Worm (Caenorhabditis elegans) whole organism, dauer: ENCODE results near the gene cdc-48.2.

Source experiments
- unc-62 ChIP-seq: sonication (generic microtip); optimal IDR thresholded peaks from 2 replicates; lab custom pipeline; 2017; ENCODE audit warnings: missing biosample characterization, missing genetic modification reagents, missing genetic modification characterization

The cdc-48.2 gene

DNA sequence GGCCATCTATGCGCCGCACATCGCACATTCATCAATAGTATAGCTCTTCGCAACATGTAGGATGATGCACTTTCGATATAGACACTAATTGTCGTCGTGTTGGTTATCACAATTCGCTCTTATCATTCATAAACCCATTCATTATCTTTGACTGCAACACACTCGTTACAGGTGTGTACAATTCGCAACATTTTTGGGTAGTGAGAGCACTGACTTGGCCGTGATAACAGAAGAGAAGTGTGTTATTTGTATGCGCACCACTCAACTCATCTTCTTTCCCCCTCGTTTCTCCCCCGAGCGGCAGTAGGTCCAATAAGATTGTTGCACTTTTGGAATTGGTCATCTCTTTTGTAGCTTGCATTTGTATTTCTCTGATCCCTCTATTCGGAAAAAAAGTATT, 11.0 kb upstream of the cdc-48.2 start:
- TF ChIP-seq unc-62 (GFP tag; lab: Kevin White, UChicago): no peak

DNA sequence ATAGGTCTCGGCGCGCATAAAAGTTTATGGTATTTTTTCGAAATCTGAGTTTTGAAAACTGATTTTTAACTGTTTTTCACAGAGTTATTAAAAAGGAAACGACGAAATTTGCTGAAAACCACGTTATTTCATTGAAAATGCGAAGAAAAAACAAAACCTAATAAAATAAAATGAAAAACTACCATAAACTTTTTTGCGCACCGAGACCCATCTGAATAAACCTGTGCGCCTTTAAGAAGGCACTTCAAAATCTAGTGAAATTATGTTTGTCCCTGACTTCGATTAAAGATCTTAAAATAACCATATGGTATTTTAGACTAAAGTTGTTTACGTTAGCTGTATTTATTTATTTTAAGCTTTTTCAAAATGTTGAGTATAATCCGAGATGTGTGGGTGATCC, 10.5 kb upstream of the cdc-48.2 start:
- no peak for TF ChIP-seq unc-62 (GFP tag; lab: Kevin White, UChicago)

DNA sequence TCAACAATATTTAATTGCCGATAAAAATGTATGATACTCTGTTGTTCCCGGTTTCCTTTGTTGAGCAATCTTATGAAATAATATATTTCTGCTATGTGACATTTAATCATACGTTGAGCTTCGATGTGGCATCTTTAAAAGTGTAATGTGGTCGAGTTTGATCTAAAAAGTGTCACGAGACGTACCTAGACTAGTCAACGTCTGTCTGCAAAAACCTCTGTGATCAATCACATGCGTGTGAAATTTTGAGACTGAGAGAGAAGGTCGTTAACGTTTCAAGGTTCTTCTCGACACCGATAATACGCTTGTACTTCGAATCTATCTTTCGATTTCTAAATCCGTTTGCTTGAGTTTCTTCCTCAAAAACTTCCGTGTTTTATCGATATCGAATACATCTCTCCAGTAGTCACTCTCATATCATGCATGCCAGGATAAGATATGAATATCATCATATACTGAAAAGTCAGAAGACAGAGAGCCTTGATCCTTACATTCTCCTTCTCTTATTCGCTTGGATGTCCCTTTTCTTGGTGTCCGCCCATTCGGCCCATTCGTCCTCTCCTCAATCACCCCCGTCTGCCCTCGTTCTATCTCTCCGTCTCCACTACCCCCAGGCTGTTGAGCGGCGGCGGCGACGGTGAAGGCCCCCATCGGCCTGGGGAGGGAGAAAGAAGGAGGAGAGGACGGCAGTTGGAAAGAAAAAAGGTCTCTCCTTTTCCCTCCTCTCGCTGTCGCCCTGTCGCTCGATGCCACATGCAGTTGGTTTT, 9.8 kb upstream of the cdc-48.2 start:
- TF ChIP-seq unc-62 (GFP tag; lab: Kevin White, UChicago): no peak

DNA sequence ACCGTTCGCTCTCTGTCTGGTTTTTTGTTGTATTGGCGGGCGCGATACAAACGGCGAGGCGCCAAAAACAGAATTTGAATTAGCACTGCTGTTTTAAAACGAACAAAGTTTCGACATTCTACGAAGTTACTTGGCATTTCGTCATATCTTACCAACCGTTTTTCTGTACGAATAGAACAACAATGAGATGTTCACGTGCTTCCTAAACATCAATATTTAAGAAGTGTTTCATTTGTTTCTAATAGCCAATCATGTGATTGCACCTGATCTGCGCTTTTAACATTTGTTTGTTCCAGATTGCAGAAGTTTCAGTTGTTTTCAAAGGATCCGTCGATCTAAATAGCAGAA, 9.3 kb upstream of the cdc-48.2 start:
- no peak for TF ChIP-seq unc-62 (GFP tag; lab: Kevin White, UChicago)

DNA sequence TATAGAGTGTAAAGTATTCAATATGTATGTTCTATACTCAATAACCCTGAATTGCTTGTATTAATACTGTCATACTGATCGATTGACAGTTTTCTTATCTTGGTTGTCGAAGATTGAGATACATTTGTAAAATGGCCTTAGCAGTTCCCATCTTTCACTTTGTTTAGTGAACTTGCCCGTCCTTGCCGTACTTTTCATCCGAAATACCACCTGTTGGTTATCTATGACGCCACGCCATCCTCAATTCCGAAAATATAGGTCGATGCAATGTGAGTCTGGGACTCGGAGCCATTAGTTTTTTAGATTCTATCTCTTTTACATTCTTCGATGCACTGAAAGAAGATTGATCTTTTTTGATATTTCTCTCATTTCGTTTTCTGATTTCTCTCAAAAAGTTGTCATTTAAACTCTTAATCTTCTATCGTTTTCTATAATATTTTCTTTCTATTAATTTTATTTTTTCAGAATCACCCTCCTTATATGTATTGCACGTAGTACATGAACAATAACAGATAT, 8.7 kb upstream of the cdc-48.2 start, which contains the start of gene ulp-4:
Gene ulp-4, plus strand, starts transcription at position 466 of the 516 bp plus-strand sequence.
- TF ChIP-seq unc-62 (GFP tag; lab: Kevin White, UChicago): no peak

DNA sequence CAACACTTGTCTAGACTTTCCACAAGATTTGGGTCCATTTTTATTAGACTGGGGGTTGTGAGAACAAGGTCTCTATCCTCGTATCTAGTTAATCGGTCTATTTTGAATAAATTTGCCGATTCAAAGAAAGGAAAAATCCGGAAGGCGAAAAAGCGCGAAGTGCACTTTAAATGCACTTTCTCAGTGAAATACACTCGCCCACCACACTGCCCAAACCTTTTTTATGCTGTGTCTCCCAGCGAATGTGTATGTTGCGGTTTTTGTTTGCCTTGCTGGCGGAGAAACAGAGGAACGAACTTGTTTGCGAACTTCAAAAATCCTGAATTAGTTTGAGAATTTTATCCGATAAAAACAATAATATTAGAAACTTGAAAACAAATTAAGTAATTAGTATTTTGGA, 7.5 kb upstream of the cdc-48.2 start:
- no peak for TF ChIP-seq unc-62 (GFP tag; lab: Kevin White, UChicago)

DNA sequence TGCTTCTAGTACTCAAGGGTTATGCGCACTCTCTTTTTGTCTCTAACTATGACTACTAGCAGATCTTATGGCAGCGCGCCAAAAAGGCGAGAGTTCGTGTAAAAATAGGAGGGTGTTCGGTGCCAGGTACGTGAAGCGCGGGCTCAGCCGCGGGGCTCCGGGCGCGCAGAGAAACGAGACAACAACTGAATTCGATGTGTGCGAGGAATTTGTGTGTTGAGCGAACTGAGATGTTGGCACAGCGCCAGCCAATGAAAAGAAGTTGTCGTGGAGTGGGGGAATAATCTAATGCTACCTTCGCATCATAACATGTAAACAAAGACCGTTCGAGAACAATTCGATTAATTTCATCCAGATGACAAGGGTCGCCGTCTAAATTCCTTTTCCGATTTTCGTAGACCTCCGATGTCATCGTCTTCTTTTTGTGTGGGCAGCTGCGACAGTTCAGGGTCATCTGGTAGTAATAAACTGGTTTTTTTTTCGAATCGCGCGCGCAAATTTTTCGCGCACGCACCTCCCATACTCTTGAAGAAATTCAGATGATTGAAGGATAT, 6.8 kb upstream of the cdc-48.2 start:
- no peak for TF ChIP-seq unc-62 (GFP tag; lab: Kevin White, UChicago)

DNA sequence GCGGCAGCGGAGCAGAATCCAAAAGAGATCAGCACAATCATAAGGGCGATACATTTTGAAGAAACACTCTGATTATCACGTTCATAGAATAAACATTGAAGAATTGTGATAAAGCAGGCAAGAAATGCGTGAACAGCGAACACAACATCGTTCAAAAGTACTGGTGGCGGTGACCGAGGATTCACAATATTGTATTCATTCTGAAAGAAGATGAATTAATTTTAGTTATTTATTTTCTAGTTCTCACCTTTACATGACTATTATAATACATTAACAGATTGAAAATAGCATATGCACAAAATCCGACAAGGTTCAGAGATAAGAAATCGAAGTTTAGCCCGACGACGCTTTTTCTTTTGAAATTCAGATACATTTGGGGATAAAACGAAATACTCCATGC, 2.3 kb upstream of the cdc-48.2 start:
- no peak for TF ChIP-seq unc-62 (GFP tag; lab: Kevin White, UChicago)

DNA sequence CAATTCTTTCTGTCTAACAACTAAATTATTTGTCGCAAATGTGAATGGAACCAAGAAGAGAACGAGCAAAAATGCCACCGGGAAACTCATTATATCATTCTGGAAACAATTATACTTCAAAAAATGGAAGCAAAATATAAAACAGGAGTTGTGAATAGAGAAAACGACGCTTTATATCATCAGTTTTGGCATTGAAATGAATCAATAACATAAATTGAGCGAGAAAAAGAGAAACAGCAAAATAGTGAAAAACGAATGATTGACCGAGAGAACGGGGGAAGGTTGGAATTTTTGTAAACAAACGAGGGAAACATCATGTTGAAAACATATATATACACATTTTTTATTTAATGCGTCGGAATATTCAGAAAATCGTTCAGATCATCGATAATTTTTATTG, 1.5 kb upstream of the cdc-48.2 start, which contains the start of gene ctns-1:
Gene ctns-1, minus strand, starts transcription at position 101 of the 400 bp plus-strand sequence.
- TF ChIP-seq unc-62 (GFP tag; lab: Kevin White, UChicago): no peak

DNA sequence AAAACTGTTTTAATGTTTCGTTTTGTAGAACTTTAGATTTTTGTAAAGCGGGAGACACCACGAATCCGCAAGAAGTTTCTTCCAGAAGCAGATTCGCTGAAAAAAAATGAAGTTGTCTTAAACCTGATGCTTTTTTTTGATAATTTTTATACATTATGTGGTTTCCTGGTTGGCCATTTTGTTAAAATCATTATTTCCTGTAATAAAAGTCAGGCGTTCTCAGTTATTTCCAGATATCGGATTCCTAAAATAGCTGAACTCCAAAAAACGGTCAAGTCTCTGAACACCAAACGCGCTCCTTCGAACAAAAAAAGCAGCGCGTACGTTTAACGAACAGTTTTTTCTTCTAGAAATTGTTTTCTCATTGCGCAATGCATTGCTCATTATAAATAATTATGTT, 917 bp upstream of the cdc-48.2 start:
- no peak for TF ChIP-seq unc-62 (GFP tag; lab: Kevin White, UChicago)

DNA sequence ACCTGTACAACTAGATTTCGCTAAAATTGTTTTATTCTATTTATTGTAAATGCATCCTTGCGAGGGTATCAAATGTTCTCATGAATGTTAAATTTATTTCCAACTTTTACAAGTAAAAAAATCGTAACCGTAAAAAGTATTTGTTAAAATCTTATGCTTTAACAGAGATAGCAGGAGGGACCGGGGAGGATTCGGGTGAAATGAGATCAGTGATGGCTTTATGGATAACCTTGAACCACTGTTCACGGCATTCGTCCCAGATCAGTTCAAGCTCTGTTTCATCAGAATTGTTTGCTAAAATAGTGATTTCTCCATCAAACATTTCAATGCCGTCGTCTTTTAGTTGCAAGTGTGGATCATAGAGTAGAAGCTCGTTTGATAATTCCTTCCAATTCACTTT, 2.8 kb downstream of the cdc-48.2 start:
- no peak for TF ChIP-seq unc-62 (GFP tag; lab: Kevin White, UChicago)

DNA sequence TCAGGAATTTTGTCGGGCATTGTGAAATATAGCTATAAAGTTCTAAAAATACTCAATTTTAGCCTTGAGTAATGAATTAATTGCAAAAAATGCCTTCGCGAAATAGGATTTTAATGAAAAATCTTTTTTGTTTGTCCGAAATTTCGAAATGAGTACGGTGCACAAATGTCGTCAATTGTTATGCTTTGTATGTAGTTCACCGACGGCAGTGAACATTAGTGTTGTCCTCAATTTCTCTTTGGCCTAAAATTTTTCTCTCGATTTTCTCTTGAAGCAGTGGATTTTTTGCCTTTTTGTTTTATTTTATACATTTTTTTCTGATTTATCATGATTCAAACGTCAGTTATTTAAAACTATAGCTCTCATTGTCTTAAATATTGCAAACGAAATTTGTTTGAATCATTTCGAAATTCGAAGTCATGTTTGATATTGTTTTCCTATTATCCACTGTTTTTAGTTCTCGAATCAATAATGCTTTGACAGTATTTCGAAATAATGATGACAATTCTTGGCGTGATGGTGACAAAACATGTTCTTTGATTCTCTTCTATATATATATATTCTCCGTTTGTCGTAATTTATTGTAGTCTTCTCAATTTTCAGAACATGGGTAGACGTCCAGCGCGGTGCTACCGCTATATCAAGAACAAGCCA, 5.1 kb downstream of the cdc-48.2 start, which contains the start of the genes ints-11 and rpl-10:
Gene ints-11, minus strand, starts transcription at position 201 of the 654 bp plus-strand sequence.
Gene rpl-10, plus strand, starts transcription at position 604 of the 654 bp plus-strand sequence.
- no peak for TF ChIP-seq unc-62 (GFP tag; lab: Kevin White, UChicago)

DNA sequence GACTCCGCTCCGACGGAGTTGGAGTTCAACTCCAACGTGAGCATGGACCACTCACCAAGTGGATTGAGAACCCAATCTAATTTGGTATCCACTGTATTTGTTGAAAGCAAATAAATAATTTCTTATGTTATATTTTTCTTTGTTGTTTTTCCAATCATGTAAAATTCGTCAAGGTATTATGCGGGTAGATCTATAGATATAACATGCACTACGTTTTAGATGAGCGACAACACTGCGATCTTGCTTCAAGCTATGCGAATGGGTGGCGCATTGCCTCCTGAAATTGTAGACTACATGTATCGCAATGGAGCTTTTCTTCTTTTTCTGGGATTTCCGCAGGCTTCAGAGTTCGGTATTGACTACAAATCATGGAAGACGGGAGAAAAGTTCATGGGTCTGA, 6.2 kb downstream of the cdc-48.2 start, which contains the start of gene F10B5.2:
Gene F10B5.2, plus strand, starts transcription at position 220 of the 400 bp plus-strand sequence.
- no peak for TF ChIP-seq unc-62 (GFP tag; lab: Kevin White, UChicago)

DNA sequence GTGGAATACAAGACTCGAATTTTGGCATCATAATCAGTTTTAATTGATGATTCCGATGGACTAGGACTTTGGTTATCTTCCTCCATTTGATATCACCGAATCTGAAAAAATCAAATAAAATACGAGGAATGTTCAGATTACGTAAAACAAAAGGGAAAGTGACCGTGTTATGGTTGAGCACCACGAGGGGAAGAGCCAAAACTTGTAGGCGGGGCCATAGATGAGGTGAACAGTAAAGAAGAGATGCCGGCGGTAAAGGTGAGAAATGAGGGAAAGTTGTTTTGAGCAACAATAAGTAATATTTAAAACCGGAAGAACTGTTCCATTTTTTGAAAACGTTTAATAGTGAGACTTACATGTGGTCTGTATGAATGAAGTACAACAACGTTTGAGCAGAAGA, 11.6 kb downstream of the cdc-48.2 start, which contains the start of gene F10B5.3:
Gene F10B5.3, minus strand, starts transcription at position 101 of the 400 bp plus-strand sequence.
- TF ChIP-seq unc-62 (GFP tag; lab: Kevin White, UChicago): no peak

DNA sequence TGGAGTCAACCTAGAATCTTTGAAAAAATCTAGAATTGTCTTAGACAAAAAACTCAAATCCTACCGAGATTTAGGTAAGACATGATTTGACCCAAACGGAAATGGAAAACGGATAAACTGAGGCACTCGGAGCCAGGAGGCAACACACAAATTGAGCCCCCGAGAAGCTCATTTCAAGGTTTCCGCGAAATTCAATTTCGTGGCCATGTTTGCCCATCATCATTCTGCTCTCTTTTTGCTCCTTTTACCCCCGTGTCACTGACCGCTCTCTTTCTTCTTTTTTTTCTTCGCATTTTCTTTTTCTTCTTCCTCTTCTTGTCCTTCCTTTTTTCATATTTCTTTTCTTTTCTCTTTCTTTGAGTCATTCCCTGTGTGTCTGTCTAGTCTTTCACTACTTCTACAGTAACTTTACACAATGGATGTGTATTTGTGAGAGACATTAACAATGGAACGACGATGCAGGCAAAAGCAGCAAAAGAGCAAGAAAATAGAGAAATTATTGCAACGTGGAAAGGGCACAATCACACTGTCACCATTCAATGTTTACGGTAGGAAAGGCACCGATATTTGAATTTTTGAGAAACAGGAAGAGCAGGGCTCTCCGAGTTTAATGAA, 14.5 kb downstream of the cdc-48.2 start:
- TF ChIP-seq unc-62 (GFP tag; lab: Kevin White, UChicago): no peak
